Worm (Caenorhabditis elegans): ENCODE data around the gene T06A10.2.

ce11 chrIV:16854790-16855189 lies 40.6 kb upstream of the T06A10.2 start, which contains the start of gene map-2:
- TF ChIP-seq nhr-237 (tag; optimal IDR thresholded peaks at IDR 0.05) (no peak), mep-1 (tag; optimal IDR thresholded peaks at IDR 0.05) (no peak)

All from whole organism, L1 larva.